Worm (Caenorhabditis elegans) whole organism, young adult: ENCODE data around the gene pccb-1.

Experiments used
- B0336.3 ChIP-seq: fragments of 200-800 bp; sonication (Bioruptor generic); IDR thresholded peaks from 2 replicates; pipeline ENCODE4 v1.3.6; 2022; ENCODE audit warnings: missing genetic modification characterization, missing compliant biosample characterization
- F49E8.2 ChIP-seq: sonication (generic microtip); optimal IDR thresholded peaks from 3 replicates; lab custom pipeline; 2017; ENCODE audit warnings: missing genetic modification characterization, mild to moderate bottlenecking, missing compliant biosample characterization, antibody characterized with exemption, moderate library complexity; ENCODE audit not compliant: insufficient read depth
- F57C9.4 ChIP-seq: sonication (generic microtip); optimal IDR thresholded peaks from 2 replicates; lab custom pipeline; 2017; ENCODE audit warnings: mild to moderate bottlenecking, missing genetic modification characterization, missing compliant biosample characterization
- K12H6.12 ChIP-seq: fragments of 200-800 bp; sonication (Bioruptor generic); optimal IDR thresholded peaks from 2 replicates; lab custom pipeline; 2018; ENCODE audit warnings: mild to moderate bottlenecking, missing genetic modification characterization, missing compliant biosample characterization
- Y53F4B.3 ChIP-seq: fragments of 200-800 bp; sonication (Bioruptor generic); IDR thresholded peaks from 2 replicates; pipeline ENCODE4 v1.3.6; 2022; ENCODE audit warnings: missing genetic modification reagents, missing genetic modification characterization, missing compliant biosample characterization
- Y53G8AR.9 ChIP-seq: fragments of 200-800 bp; sonication (Bioruptor generic); conservative IDR thresholded peaks from 2 replicates; pipeline ENCODE4 v1.3.6; 2022; ENCODE audit warnings: missing genetic modification reagents, missing genetic modification characterization, missing compliant biosample characterization
- attf-5 ChIP-seq: fragments of 200-800 bp; sonication (Bioruptor generic); optimal IDR thresholded peaks from 2 replicates; lab custom pipeline; 2018; ENCODE audit warnings: mild to moderate bottlenecking, missing genetic modification characterization, missing compliant biosample characterization
- bed-2 ChIP-seq: fragments of 200-800 bp; sonication (Bioruptor generic); IDR thresholded peaks from 2 replicates; pipeline ENCODE4 v1.3.6; 2022; ENCODE audit warnings: missing genetic modification reagents, missing genetic modification characterization, missing compliant biosample characterization
- cebp-1 ChIP-seq, 2 experiments: fragments of 200-800 bp in 1 of 2; sonication (Bioruptor generic) in 1 of 2; sonication (generic microtip) in 1 of 2; IDR thresholded peaks in 1 of 2; optimal IDR thresholded peaks in 1 of 2; 2 replicates each; pipeline versions ENCODE4 v1.3.6 to Lab custom; 2017 to 2022; ENCODE audit warnings: missing compliant biosample characterization in 2 of 2, missing genetic modification characterization in 2 of 2, mild to moderate bottlenecking in 1 of 2, missing genetic modification reagents in 1 of 2, moderate library complexity in 1 of 2
- ceh-79 ChIP-seq: sonication (generic microtip); optimal IDR thresholded peaks from 2 replicates; lab custom pipeline; 2017; ENCODE audit warnings: mild to moderate bottlenecking, missing genetic modification characterization, missing compliant biosample characterization
- chd-7 ChIP-seq: sonication (generic microtip); optimal IDR thresholded peaks from 2 replicates; lab custom pipeline; 2016; ENCODE audit warnings: mild to moderate bottlenecking, missing genetic modification characterization, moderate library complexity, missing compliant biosample characterization
- efl-1 ChIP-seq: fragments of 150-350 bp; optimal IDR thresholded peaks from 2 replicates; lab custom pipeline; 2014; ENCODE audit warnings: missing biosample characterization, missing genetic modification reagents, missing genetic modification characterization
- egl-18 ChIP-seq: fragments of 200-800 bp; sonication (Bioruptor generic); IDR thresholded peaks from 2 replicates; pipeline ENCODE4 v1.3.6; 2022; ENCODE audit warnings: missing genetic modification reagents, missing genetic modification characterization, missing compliant biosample characterization
- egl-44 ChIP-seq: fragments of 200-800 bp; sonication (Bioruptor generic); IDR thresholded peaks from 2 replicates; pipeline ENCODE4 v1.3.6; 2022; ENCODE audit warnings: missing genetic modification reagents, missing genetic modification characterization, missing compliant biosample characterization
- fkh-3 ChIP-seq: sonication (generic microtip); optimal IDR thresholded peaks from 2 replicates; lab custom pipeline; 2016; ENCODE audit warnings: mild to moderate bottlenecking, missing genetic modification characterization, missing compliant biosample characterization
- hlh-26 ChIP-seq: fragments of 200-800 bp; sonication (Bioruptor generic); conservative IDR thresholded peaks from 2 replicates; pipeline ENCODE4 v1.3.6; 2022; ENCODE audit warnings: missing genetic modification reagents, missing genetic modification characterization, missing compliant biosample characterization
- hmg-1.2 ChIP-seq: fragments of 200-800 bp; sonication (Bioruptor generic); IDR thresholded peaks from 2 replicates; pipeline ENCODE4 v1.3.6; 2022; ENCODE audit warnings: missing genetic modification reagents, missing genetic modification characterization, missing compliant biosample characterization
- lag-1 ChIP-seq: fragments of 200-800 bp; sonication (Bioruptor generic); IDR thresholded peaks from 2 replicates; pipeline ENCODE4 v1.3.6; 2022; ENCODE audit warnings: missing genetic modification reagents, missing genetic modification characterization, missing compliant biosample characterization
- let-526 ChIP-seq: fragments of 200-800 bp; sonication (Bioruptor generic); IDR thresholded peaks from 2 replicates; pipeline ENCODE4 v1.3.6; 2022; ENCODE audit warnings: missing genetic modification reagents, missing genetic modification characterization, missing compliant biosample characterization
- let-607 ChIP-seq, 2 experiments: fragments of 200-800 bp in 1 of 2; sonication (Bioruptor generic) in 1 of 2; sonication (generic microtip) in 1 of 2; optimal IDR thresholded peaks; 2 replicates each; lab custom pipeline; 2016 to 2018; ENCODE audit warnings: mild to moderate bottlenecking in 2 of 2, missing compliant biosample characterization in 2 of 2, missing genetic modification characterization in 2 of 2, moderate library complexity in 2 of 2, missing genotype in 1 of 2
- lin-35 ChIP-seq, 3 experiments: fragments of 150-350 bp in 2 of 3; sonication (generic microtip) in 1 of 3; optimal IDR thresholded peaks; 2 replicates each; lab custom pipeline; 2014 to 2018; ENCODE audit warnings: missing biosample characterization in 3 of 3, missing genetic modification characterization in 3 of 3, missing genetic modification reagents in 3 of 3
- lin-40 ChIP-seq: sonication (generic microtip); optimal IDR thresholded peaks from 2 replicates; lab custom pipeline; 2016; ENCODE audit warnings: missing genetic modification characterization, mild to moderate bottlenecking, missing compliant biosample characterization, missing genotype, missing genetic modification reagents
- madf-6 ChIP-seq: fragments of 200-800 bp; sonication (Bioruptor generic); IDR thresholded peaks from 2 replicates; pipeline ENCODE4 v1.3.6; 2022; ENCODE audit warnings: missing genetic modification reagents, missing genetic modification characterization, missing compliant biosample characterization
- mel-28 ChIP-seq: sonication (generic microtip); optimal IDR thresholded peaks from 2 replicates; lab custom pipeline; 2016; ENCODE audit warnings: borderline replicate concordance, mild to moderate bottlenecking, missing genetic modification characterization, missing compliant biosample characterization
- nhr-80 ChIP-seq: sonication (generic microtip); optimal IDR thresholded peaks from 2 replicates; lab custom pipeline; 2016; ENCODE audit warnings: missing genetic modification characterization, missing compliant biosample characterization
- pbrm-1 ChIP-seq: fragments of 200-800 bp; sonication (Bioruptor generic); IDR thresholded peaks from 2 replicates; pipeline ENCODE4 v1.3.6; 2022; ENCODE audit warnings: missing genetic modification reagents, missing genetic modification characterization, missing compliant biosample characterization
- pha-4 ChIP-seq: fragments of 150-350 bp; sonication (generic microtip); optimal IDR thresholded peaks from 2 replicates; lab custom pipeline; 2014; ENCODE audit warnings: missing biosample characterization, missing genetic modification reagents, missing genetic modification characterization
- repo-1 ChIP-seq: sonication (generic microtip); optimal IDR thresholded peaks from 2 replicates; lab custom pipeline; 2017; ENCODE audit warnings: mild to moderate bottlenecking, missing genetic modification characterization, missing compliant biosample characterization
- sea-2 ChIP-seq: fragments of 200-800 bp; sonication (Bioruptor generic); IDR thresholded peaks from 2 replicates; pipeline ENCODE4 v1.3.6; 2022; ENCODE audit warnings: missing genetic modification characterization, missing compliant biosample characterization
- tbx-9 ChIP-seq: sonication (generic microtip); optimal IDR thresholded peaks from 2 replicates; lab custom pipeline; 2016; ENCODE audit warnings: borderline replicate concordance, missing genetic modification characterization, inconsistent platforms, missing compliant biosample characterization
- tlf-1 ChIP-seq: fragments of 200-800 bp; sonication (Bioruptor generic); optimal IDR thresholded peaks from 2 replicates; lab custom pipeline; 2018; ENCODE audit warnings: mild to moderate bottlenecking, missing genetic modification characterization, missing compliant biosample characterization
- unc-130 ChIP-seq: sonication (generic microtip); optimal IDR thresholded peaks from 2 replicates; lab custom pipeline; 2016; ENCODE audit warnings: missing genetic modification reagents, missing genetic modification characterization, missing compliant biosample characterization
- unc-62 ChIP-seq: fragments of 150-350 bp; optimal IDR thresholded peaks from 2 replicates; lab custom pipeline; 2014; ENCODE audit warnings: missing biosample characterization, missing genetic modification reagents, missing genetic modification characterization
- xnd-1 ChIP-seq: sonication (generic microtip); optimal IDR thresholded peaks from 2 replicates; lab custom pipeline; 2016; ENCODE audit warnings: missing genotype, missing genetic modification reagents, missing genetic modification characterization, missing compliant biosample characterization
- ztf-18 ChIP-seq: sonication (generic microtip); optimal IDR thresholded peaks from 2 replicates; lab custom pipeline; 2016; ENCODE audit warnings: missing genotype, mild to moderate bottlenecking, missing genetic modification characterization, missing compliant biosample characterization
- ztf-26 ChIP-seq: sonication (generic microtip); optimal IDR thresholded peaks from 2 replicates; lab custom pipeline; 2017; ENCODE audit warnings: missing genetic modification characterization, missing compliant biosample characterization
- ztf-28 ChIP-seq: fragments of 200-800 bp; sonication (Bioruptor generic); IDR thresholded peaks from 2 replicates; pipeline ENCODE4 v1.3.6; 2022; ENCODE audit warnings: missing genetic modification reagents, missing genetic modification characterization, missing compliant biosample characterization
- ztf-3 ChIP-seq: fragments of 200-800 bp; sonication (Bioruptor generic); optimal IDR thresholded peaks from 2 replicates; lab custom pipeline; 2018; ENCODE audit warnings: mild to moderate bottlenecking, missing genetic modification characterization, missing compliant biosample characterization

pccb-1 gene

DNA sequence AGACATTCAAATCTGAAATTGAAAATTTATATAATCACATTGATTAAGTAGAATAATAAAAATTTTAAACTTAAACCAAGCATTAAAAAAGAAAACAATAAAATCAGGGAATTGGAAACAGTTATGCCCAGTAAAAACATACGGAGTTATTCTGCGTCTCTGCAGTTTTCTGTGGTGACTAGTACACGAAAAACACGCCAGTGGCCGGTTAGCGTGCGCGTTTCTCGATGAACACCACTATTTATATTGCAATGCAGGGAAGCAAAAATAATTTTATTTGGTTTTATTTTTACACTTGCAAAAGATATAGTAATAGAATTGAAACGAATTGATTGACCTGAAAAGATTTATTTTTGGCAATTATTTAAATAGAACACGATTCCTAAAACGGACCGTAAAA is 10.5 kb downstream of the pccb-1 start, which contains the start of gene sec-3 (continued):
- TF ChIP-seq efl-1 (GFP tag; lab: Kevin White, UChicago) = no peak
- TF ChIP-seq egl-18 (GFP tag; lab: Robert Waterston, UW) = no peak
- no peak for TF ChIP-seq hlh-26 (GFP tag; lab: Robert Waterston, UW)
- peak; percentile 10 to 42 for TF ChIP-seq let-607 (tag; optimal IDR thresholded peaks at IDR 0.05; lab: Kevin White, UChicago)
- TF ChIP-seq tlf-1 (GFP tag; lab: Kevin White, UChicago) = peak; percentile 53
- peak in 1 of 3 experiments; percentile 85 for TF ChIP-seq lin-35 (GFP tag; optimal IDR thresholded peaks at IDR 0.05; lab: Kevin White, UChicago)
- TF ChIP-seq ztf-3 (GFP tag; lab: Kevin White, UChicago) = no peak
- TF ChIP-seq pbrm-1 (GFP tag; lab: Robert Waterston, UW) = peak; percentile 81
- no peak for TF ChIP-seq F57C9.4 (tag; lab: Kevin White, UChicago)
- no peak for TF ChIP-seq xnd-1
- no peak for TF ChIP-seq madf-6
- TF ChIP-seq Y53G8AR.9 (GFP tag; lab: Robert Waterston, UW) = peak; percentile 79; the same call in 1 of the 2 replicates
- TF ChIP-seq unc-130 (GFP tag; lab: Kevin White, UChicago) = no peak
- no peak for TF ChIP-seq unc-62 (GFP tag; lab: Kevin White, UChicago)
- no peak for TF ChIP-seq fkh-3 (tag; lab: Kevin White, UChicago)
- TF ChIP-seq ceh-79 (tag; lab: Kevin White, UChicago) = no peak
- TF ChIP-seq nhr-80 (tag; lab: Kevin White, UChicago) = peak; percentile 93
- TF ChIP-seq bed-2 (GFP tag; lab: Robert Waterston, UW) = no peak
- no peak for TF ChIP-seq sea-2
- TF ChIP-seq mel-28 (tag; lab: Kevin White, UChicago) = no peak
- peak; percentile 58 for TF ChIP-seq B0336.3 (GFP tag; lab: Robert Waterston, UW)
- TF ChIP-seq lin-40 = peak; percentile 88
- TF ChIP-seq ztf-28 (GFP tag; lab: Robert Waterston, UW) = no peak
- TF ChIP-seq egl-44 (GFP tag; lab: Robert Waterston, UW) = no peak
- peak; percentile 36 for TF ChIP-seq ztf-26 (tag; lab: Kevin White, UChicago)
- peak; percentile 90 for TF ChIP-seq hmg-1.2 (GFP tag; lab: Robert Waterston, UW)
- no peak for TF ChIP-seq F49E8.2
- TF ChIP-seq chd-7 (tag; lab: Kevin White, UChicago) = peak; percentile 63
- no peak for TF ChIP-seq Y53F4B.3 (GFP tag; lab: Robert Waterston, UW)
- no peak for TF ChIP-seq tbx-9
- TF ChIP-seq repo-1 (tag; lab: Kevin White, UChicago) = peak; percentile 85
- TF ChIP-seq, all 124 proteins: peak for 42

DNA sequence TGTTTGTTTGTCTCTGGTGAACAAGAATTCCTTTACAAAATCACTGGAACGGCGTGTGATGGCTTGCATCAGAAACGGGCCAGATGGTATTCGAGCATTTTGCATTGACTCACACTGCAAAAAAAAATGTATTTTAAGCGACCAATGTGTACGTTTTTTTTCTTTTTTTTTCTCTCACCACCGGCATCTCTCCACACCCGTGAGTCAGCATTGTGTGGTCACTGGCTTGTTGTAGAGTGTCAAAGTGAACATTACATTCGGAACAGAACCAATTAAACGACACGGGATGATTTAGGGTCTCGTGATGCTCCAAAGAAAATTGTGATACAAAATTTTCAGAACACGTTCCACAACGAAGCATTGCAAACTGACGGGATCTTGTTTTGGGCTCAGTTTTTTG is 12.2 kb downstream of the pccb-1 start:
- TF ChIP-seq let-526 (GFP tag; lab: Robert Waterston, UW) = no peak
- peak; percentile 4 for TF ChIP-seq K12H6.12 (tag; lab: Kevin White, UChicago)
- TF ChIP-seq nhr-80 (tag; lab: Kevin White, UChicago) = peak; percentile 53
- TF ChIP-seq ztf-18 (tag; lab: Kevin White, UChicago) = peak; percentile 21

- TF ChIP-seq cebp-1 (GFP tag; IDR thresholded peaks at IDR 0.05; lab: Robert Waterston, UW) = no peak
- peak; percentile 27 for TF ChIP-seq cebp-1 (tag; optimal IDR thresholded peaks at IDR 0.05; lab: Kevin White, UChicago)
- no peak for TF ChIP-seq attf-5 (GFP tag; lab: Kevin White, UChicago)
- no peak for TF ChIP-seq lag-1 (GFP tag; lab: Robert Waterston, UW)
- peak; percentile 6 for TF ChIP-seq pha-4
- peak; percentile 0 for TF ChIP-seq nhr-80 (tag; lab: Kevin White, UChicago)
Measured at ce11 chrX:3102165-3102564, 12.8 kb downstream of the pccb-1 start, which contains the start of gene ztf-13. Gene ztf-13, minus strand, starts transcription at chrX:3102175.
